Worm (Caenorhabditis elegans) whole organism, L2 larva: Measurements from ENCODE around the gene dpy-23.

ENCODE experiments used
- ama-1 ChIP-seq: fragments of 150-350 bp; optimal IDR thresholded peaks from 2 replicates; lab custom pipeline; 2018; ENCODE audit warnings: inconsistent platforms
- egl-27 ChIP-seq: sonication (generic microtip); optimal IDR thresholded peaks from 3 replicates; lab custom pipeline; 2017; ENCODE audit warnings: missing biosample characterization, missing genetic modification reagents, missing genetic modification characterization
- fos-1 ChIP-seq: fragments of 150-350 bp; optimal IDR thresholded peaks from 2 replicates; lab custom pipeline; 2014; ENCODE audit warnings: missing biosample characterization, missing genetic modification characterization
- lin-13 ChIP-seq: fragments of 150-350 bp; optimal IDR thresholded peaks from 2 replicates; lab custom pipeline; 2014; ENCODE audit warnings: missing biosample characterization, missing genetic modification reagents, missing genetic modification characterization
- lin-39 ChIP-seq: fragments of 150-350 bp; optimal IDR thresholded peaks from 2 replicates; lab custom pipeline; 2014; ENCODE audit warnings: missing biosample characterization, missing genetic modification reagents, missing genetic modification characterization
- nhr-11 ChIP-seq: fragments of 150-350 bp; optimal IDR thresholded peaks from 2 replicates; lab custom pipeline; 2014; ENCODE audit warnings: missing biosample characterization, missing genetic modification characterization
- nhr-21 ChIP-seq: fragments of 150-350 bp; optimal IDR thresholded peaks from 2 replicates; lab custom pipeline; 2014; ENCODE audit warnings: missing biosample characterization, missing genetic modification characterization
- nhr-25 ChIP-seq: fragments of 150-350 bp; sonication (generic microtip); optimal IDR thresholded peaks from 3 replicates; lab custom pipeline; 2014; ENCODE audit warnings: missing biosample characterization, missing genetic modification characterization
- nhr-77 ChIP-seq: fragments of 150-350 bp; optimal IDR thresholded peaks from 2 replicates; lab custom pipeline; 2014; ENCODE audit warnings: missing biosample characterization, missing genetic modification characterization
- sma-9 ChIP-seq, 2 experiments: fragments of 150-350 bp in 1 of 2; sonication (generic microtip) in 1 of 2; optimal IDR thresholded peaks; 2 replicates each; lab custom pipeline; 2014 to 2016; ENCODE audit warnings: missing genetic modification characterization in 2 of 2, mild to moderate bottlenecking in 1 of 2, missing biosample characterization in 1 of 2, missing compliant biosample characterization in 1 of 2, missing genetic modification reagents in 1 of 2, moderate library complexity in 1 of 2
- unc-62 ChIP-seq: fragments of 150-350 bp; optimal IDR thresholded peaks from 2 replicates; lab custom pipeline; 2014; ENCODE audit warnings: missing biosample characterization, missing genetic modification reagents, missing genetic modification characterization
- ztf-4 ChIP-seq: fragments of 150-350 bp; optimal IDR thresholded peaks from 2 replicates; lab custom pipeline; 2014; ENCODE audit warnings: missing biosample characterization, missing genetic modification characterization

- TF ChIP-seq egl-27 (tag; lab: Kevin White, UChicago): no peak
- TF ChIP-seq fos-1 (tag; lab: Kevin White, UChicago): no peak
- no peak for TF ChIP-seq nhr-11 (tag; lab: Kevin White, UChicago)
- no peak for TF ChIP-seq lin-13 (GFP tag; lab: Kevin White, UChicago)
- TF ChIP-seq unc-62 (GFP tag; lab: Kevin White, UChicago): no peak
- no peak for TF ChIP-seq nhr-77 (tag; lab: Kevin White, UChicago)
- TF ChIP-seq nhr-25: no peak
- no peak for TF ChIP-seq lin-39 (tag; lab: Kevin White, UChicago)
- TF ChIP-seq nhr-21 (tag; lab: Kevin White, UChicago): no peak
- no peak for TF ChIP-seq sma-9 (GFP tag; optimal IDR thresholded peaks at IDR 0.05; lab: Kevin White, UChicago)
- TF ChIP-seq sma-9 (tag; optimal IDR thresholded peaks at IDR 0.05; lab: Kevin White, UChicago): no peak
- no peak for TF ChIP-seq ztf-4 (tag; lab: Kevin White, UChicago)
- no peak for TF ChIP-seq ama-1 (lab: Kevin White, UChicago)
Measured at ce11 chrX:4367414-4367813, 21.7 kb upstream of the dpy-23 start, which contains the start of gene R160.10.
